Worm (Caenorhabditis elegans): Measurements from ENCODE around the gene hpx-2.

The hpx-2 gene

ce11 chrV:13850170-13850569 lies at the start of gene hpx-2:
TSS of gene hpx-2 (plus strand) at chrV:13850470.
- TF ChIP-seq W03F9.2 (tag; optimal IDR thresholded peaks at IDR 0.05), result no peak
- no peak for TF ChIP-seq him-1 (tag; optimal IDR thresholded peaks at IDR 0.05)
- no peak for TF ChIP-seq dao-5 (tag; optimal IDR thresholded peaks at IDR 0.05)

ce11 chrV:13803902-13804301 lies 46.4 kb upstream of the hpx-2 start, which contains the start of gene swan-2:
TSS of gene swan-2 (minus strand) at chrV:13804281.
- TF ChIP-seq him-1 (tag; optimal IDR thresholded peaks at IDR 0.05) (no peak), W03F9.2 (tag; optimal IDR thresholded peaks at IDR 0.05) (no peak), dao-5 (tag; optimal IDR thresholded peaks at IDR 0.05) (no peak)

DNA sequence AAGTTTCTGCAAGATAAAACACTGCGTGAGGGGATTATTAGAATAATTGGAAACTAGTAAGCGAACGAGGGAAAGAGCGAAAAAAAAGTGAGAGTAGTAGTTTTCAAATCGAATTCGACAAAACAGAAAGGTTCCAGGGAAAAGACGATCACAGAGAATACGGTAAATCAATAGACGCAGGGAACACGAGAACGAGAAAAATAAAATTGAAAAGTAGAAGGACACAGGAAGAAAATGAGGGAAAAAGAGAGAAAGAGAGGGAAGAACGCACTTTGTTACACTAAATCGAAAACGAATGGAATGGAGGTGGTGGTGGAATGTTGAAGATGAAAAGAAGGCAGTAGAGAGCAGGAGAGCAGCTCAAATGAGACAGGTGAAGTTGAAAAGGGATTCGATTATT lies 43.0 kb upstream of the hpx-2 start, which contains the start of gene swan-1:
swan-1 (minus strand) TSS at position 6 of the 400 bp plus-strand sequence.
- no peak for TF ChIP-seq him-1 (tag; optimal IDR thresholded peaks at IDR 0.05)
- no peak for TF ChIP-seq W03F9.2 (tag; optimal IDR thresholded peaks at IDR 0.05)
- TF ChIP-seq dao-5 (tag; optimal IDR thresholded peaks at IDR 0.05), result no peak

DNA sequence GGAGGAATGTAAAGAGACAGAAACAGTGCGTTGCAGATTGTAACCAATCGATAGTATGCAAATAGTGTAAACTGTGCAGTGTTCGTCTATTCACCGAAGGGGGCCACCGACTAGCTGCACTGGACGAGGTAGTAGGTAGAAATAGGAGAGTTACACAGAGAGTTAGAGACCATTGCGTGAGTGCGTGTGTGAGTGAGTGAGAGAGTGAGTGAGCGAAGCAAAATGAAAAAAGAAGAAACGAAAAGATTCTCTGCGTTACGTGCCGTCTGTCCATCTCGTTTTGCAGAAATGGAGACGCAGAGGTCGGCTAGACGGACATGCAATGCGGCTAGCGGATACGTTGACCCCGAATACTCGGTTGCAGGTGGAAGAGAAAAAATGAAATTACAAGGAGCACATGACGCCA lies 41.8 kb upstream of the hpx-2 start:
- TF ChIP-seq W03F9.2 (tag; optimal IDR thresholded peaks at IDR 0.05), result no peak
- TF ChIP-seq him-1 (tag; optimal IDR thresholded peaks at IDR 0.05), result no peak
- no peak for TF ChIP-seq dao-5 (tag; optimal IDR thresholded peaks at IDR 0.05)

ce11 chrV:13812330-13812729 lies 37.9 kb upstream of the hpx-2 start:
- TF ChIP-seq W03F9.2 (tag; optimal IDR thresholded peaks at IDR 0.05), result no peak
- TF ChIP-seq him-1 (tag; optimal IDR thresholded peaks at IDR 0.05), result no peak
- no peak for TF ChIP-seq dao-5 (tag; optimal IDR thresholded peaks at IDR 0.05)

ce11 chrV:13812931-13813330 lies 37.3 kb upstream of the hpx-2 start, which contains the start of gene ceh-24:
TSS of gene ceh-24 (plus strand) at chrV:13813231.
- no peak for TF ChIP-seq him-1 (tag; optimal IDR thresholded peaks at IDR 0.05)

DNA sequence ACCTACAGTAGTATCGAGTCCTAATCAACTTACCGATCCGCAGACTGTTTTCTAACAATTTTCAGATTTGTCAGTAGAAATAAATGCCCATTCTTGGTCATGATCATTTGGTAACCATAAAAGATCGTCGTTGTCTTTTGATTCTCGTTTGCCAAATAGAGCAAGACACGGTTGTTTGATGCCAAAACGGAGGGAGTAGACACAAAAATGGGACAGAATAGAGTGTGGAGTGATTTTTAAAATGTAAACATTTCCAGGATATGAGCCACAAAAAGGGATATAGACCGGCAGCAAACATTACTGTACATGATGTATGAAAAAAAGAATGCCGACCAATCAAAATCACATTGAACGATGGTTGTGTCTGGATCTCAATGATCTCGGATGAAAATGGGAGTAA lies 33.4 kb upstream of the hpx-2 start, which contains the start of gene F55B12.2:
F55B12.2 (minus strand) TSS at position 101 of the 400 bp plus-strand sequence.
- no peak for TF ChIP-seq W03F9.2 (tag; optimal IDR thresholded peaks at IDR 0.05)
- TF ChIP-seq him-1 (tag; optimal IDR thresholded peaks at IDR 0.05), result no peak
- TF ChIP-seq dao-5 (tag; optimal IDR thresholded peaks at IDR 0.05), result no peak

ce11 chrV:13818824-13819408 lies 31.4 kb upstream of the hpx-2 start, which contains the start of gene sel-10:
TSS of gene sel-10 (plus strand) at chrV:13819361.
- no peak for TF ChIP-seq dao-5 (tag; optimal IDR thresholded peaks at IDR 0.05)
- TF ChIP-seq W03F9.2 (tag; optimal IDR thresholded peaks at IDR 0.05), result peak; percentile 44

- no peak for TF ChIP-seq dao-5 (tag; optimal IDR thresholded peaks at IDR 0.05)
- TF ChIP-seq W03F9.2 (tag; optimal IDR thresholded peaks at IDR 0.05), result no peak
- no peak for TF ChIP-seq him-1 (tag; optimal IDR thresholded peaks at IDR 0.05)
These were observed 27.5 kb upstream of the hpx-2 start, which contains the start of gene hpo-31 for ce11 chrV:13822752-13823151. TSS of gene hpo-31 (plus strand) at chrV:13823052.

DNA sequence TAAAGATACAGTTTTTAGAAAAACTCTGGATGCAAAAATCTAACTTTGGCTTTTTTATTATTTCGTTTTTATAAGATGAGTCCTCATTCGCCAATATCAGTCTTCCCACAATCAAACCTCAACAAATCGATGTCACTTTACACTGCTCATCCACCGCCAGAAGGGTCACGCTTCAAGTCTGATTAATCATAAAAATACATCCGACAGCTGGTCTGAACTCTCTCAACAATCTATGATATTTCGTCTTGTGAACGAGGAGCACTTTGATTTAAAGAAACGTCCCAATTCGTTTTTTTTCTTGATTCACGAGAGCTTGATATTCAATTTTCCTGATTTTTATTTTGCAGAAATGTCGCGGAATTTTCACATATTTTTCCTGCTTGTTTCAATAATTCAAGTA lies 22.4 kb upstream of the hpx-2 start, which contains the start of gene nrf-5:
nrf-5 (plus strand) TSS at position 348 of the 400 bp plus-strand sequence.
- TF ChIP-seq dao-5 (tag; optimal IDR thresholded peaks at IDR 0.05) (no peak), him-1 (tag; optimal IDR thresholded peaks at IDR 0.05) (no peak), W03F9.2 (tag; optimal IDR thresholded peaks at IDR 0.05) (no peak)

DNA sequence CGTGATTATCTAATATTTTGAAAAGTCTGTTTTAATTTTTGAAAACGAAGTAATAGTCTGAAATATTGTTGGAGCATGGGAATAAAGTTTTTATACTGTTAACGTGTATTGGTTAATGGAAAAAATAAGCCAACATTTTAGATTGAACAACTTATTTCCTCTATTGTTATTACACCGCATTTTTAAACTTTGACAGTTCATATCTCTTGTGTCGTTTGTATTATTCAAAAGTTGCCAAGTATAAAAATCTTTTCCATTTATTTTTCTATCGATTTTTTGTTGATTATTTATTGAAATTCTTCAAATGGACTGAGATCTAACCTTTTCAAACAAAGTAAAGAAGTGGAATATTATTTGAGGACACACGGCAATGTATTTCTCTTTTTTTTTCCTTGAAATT lies 19.5 kb upstream of the hpx-2 start, which contains the start of gene str-165:
str-165 (plus strand) TSS at position 301 of the 400 bp plus-strand sequence.
- TF ChIP-seq dao-5 (tag; optimal IDR thresholded peaks at IDR 0.05) (no peak), W03F9.2 (tag; optimal IDR thresholded peaks at IDR 0.05) (no peak), him-1 (tag; optimal IDR thresholded peaks at IDR 0.05) (no peak)

DNA sequence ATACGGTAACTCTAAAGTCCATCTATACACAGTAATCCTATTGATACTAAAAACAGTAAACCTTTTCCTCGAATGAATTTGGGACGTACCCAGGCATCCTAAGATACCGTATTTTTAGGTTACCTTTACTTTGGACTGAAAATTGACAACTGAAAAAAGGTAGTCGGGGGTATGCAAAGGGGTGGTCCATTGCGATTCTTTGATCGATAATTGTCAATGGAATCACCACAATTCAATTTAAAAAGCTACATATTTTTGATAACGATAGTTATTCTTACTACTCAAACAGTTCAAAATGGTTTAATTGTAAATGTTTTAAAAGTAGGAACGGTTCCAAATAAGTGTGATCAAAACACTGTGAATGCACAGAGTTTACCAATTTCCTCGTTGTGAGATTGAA lies 16.3 kb upstream of the hpx-2 start, which contains the start of gene srx-129:
srx-129 (plus strand) TSS at position 301 of the 400 bp plus-strand sequence.
- no peak for TF ChIP-seq W03F9.2 (tag; optimal IDR thresholded peaks at IDR 0.05)
- no peak for TF ChIP-seq him-1 (tag; optimal IDR thresholded peaks at IDR 0.05)
- TF ChIP-seq dao-5 (tag; optimal IDR thresholded peaks at IDR 0.05), result no peak

DNA sequence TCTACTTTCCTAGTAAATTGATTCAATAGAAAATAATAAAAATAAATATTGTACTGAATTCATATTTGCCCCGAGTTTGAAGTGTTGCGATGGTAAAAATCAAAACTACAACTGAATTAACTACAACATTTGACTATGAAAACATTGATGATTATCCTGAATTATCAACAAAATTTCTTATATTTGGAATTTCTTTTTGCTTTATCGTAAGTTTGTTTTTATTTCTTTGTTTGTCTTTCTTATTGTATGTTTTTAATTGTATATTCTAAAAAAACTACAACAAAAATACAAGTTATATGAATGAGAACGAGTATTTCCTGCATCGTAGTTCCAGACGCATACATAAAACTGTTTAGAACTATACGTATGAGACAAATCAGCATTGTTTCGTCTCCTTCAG lies 13.1 kb upstream of the hpx-2 start, which contains the start of gene srx-128:
srx-128 (plus strand) TSS at position 301 of the 400 bp plus-strand sequence.
- TF ChIP-seq W03F9.2 (tag; optimal IDR thresholded peaks at IDR 0.05), result no peak
- TF ChIP-seq dao-5 (tag; optimal IDR thresholded peaks at IDR 0.05), result no peak
- no peak for TF ChIP-seq him-1 (tag; optimal IDR thresholded peaks at IDR 0.05)

ce11 chrV:13839433-13839832 lies 10.8 kb upstream of the hpx-2 start, which contains the start of gene F55B12.10:
TSS of gene F55B12.10 (plus strand) at chrV:13839733.
- TF ChIP-seq him-1 (tag; optimal IDR thresholded peaks at IDR 0.05) (no peak), dao-5 (tag; optimal IDR thresholded peaks at IDR 0.05) (no peak), W03F9.2 (tag; optimal IDR thresholded peaks at IDR 0.05) (no peak)
